Worm (Caenorhabditis elegans) whole organism, L4/young adult: ENCODE results near the gene T01E8.8.

Source experiments
- W03F9.2 ChIP-seq: fragments of 150-350 bp; optimal IDR thresholded peaks from 2 replicates; lab custom pipeline; 2014; ENCODE audit warnings: missing biosample characterization, missing genetic modification characterization
- dao-5 ChIP-seq: sonication (generic microtip); optimal IDR thresholded peaks from 2 replicates; lab custom pipeline; 2016; ENCODE audit warnings: missing genotype, missing genetic modification characterization, moderate library complexity, missing compliant biosample characterization
- him-1 ChIP-seq: sonication (generic microtip); optimal IDR thresholded peaks from 2 replicates; lab custom pipeline; 2016; ENCODE audit warnings: missing genotype, missing genetic modification reagents, missing genetic modification characterization, missing compliant biosample characterization

Gene T01E8.8

ce11 chrII:10248355-10249041 is 17.4 kb downstream of the T01E8.8 start, which contains the start of gene atad-3:
Gene atad-3, plus strand, starts transcription at chrII:10248991.
- peak; percentile 70 for TF ChIP-seq him-1 (tag; lab: Kevin White, UChicago)
- TF ChIP-seq dao-5 (tag; lab: Kevin White, UChicago), result no peak
- peak; percentile 79 for TF ChIP-seq W03F9.2

- TF ChIP-seq him-1 (tag; lab: Kevin White, UChicago) (no peak), W03F9.2 (no peak), dao-5 (tag; lab: Kevin White, UChicago) (no peak)
Measured at ce11 chrII:10250966-10251365, 19.9 kb downstream of the T01E8.8 start, which contains the start of gene F54B3.1. Gene F54B3.1, plus strand, starts transcription at chrII:10251266.

ce11 chrII:10252048-10252447 is 21.0 kb downstream of the T01E8.8 start:
- TF ChIP-seq dao-5 (tag; lab: Kevin White, UChicago) (no peak), W03F9.2 (no peak), him-1 (tag; lab: Kevin White, UChicago) (no peak)

- TF ChIP-seq him-1 (tag; lab: Kevin White, UChicago) (no peak), dao-5 (tag; lab: Kevin White, UChicago) (no peak), W03F9.2 (no peak)
Measured at ce11 chrII:10261261-10261660, 30.2 kb downstream of the T01E8.8 start.

- no peak for TF ChIP-seq dao-5 (tag; lab: Kevin White, UChicago)
- no peak for TF ChIP-seq W03F9.2
- no peak for TF ChIP-seq him-1 (tag; lab: Kevin White, UChicago)
Measured at ce11 chrII:10270052-10270451, 39.0 kb downstream of the T01E8.8 start, which contains the start of gene F54B3.2. Gene F54B3.2, minus strand, starts transcription at chrII:10270152.

ce11 chrII:10271093-10271492 is 40.0 kb downstream of the T01E8.8 start, which contains the start of gene F54B3.4:
Gene F54B3.4, minus strand, starts transcription at chrII:10271193.
- TF ChIP-seq W03F9.2 (no peak), dao-5 (tag; lab: Kevin White, UChicago) (no peak), him-1 (tag; lab: Kevin White, UChicago) (no peak)

- TF ChIP-seq dao-5 (tag; lab: Kevin White, UChicago), result no peak
- no peak for TF ChIP-seq W03F9.2
- TF ChIP-seq him-1 (tag; lab: Kevin White, UChicago), result no peak
Measured at ce11 chrII:10279561-10279960, 48.5 kb downstream of the T01E8.8 start, which contains the start of gene ZK971.1. Gene ZK971.1, minus strand, starts transcription at chrII:10279661.

ce11 chrII:10281674-10282073 is 50.6 kb downstream of the T01E8.8 start:
- no peak for TF ChIP-seq him-1 (tag; lab: Kevin White, UChicago)

- no peak for TF ChIP-seq him-1 (tag; lab: Kevin White, UChicago)
- TF ChIP-seq W03F9.2, result no peak
- TF ChIP-seq dao-5 (tag; lab: Kevin White, UChicago), result no peak
Measured at ce11 chrII:10283145-10283544, 52.1 kb downstream of the T01E8.8 start.

- TF ChIP-seq W03F9.2, result no peak
- TF ChIP-seq dao-5 (tag; lab: Kevin White, UChicago), result no peak
- no peak for TF ChIP-seq him-1 (tag; lab: Kevin White, UChicago)
Measured at ce11 chrII:10284991-10285390, 53.9 kb downstream of the T01E8.8 start.
